Worm (Caenorhabditis elegans) whole organism, young adult: ENCODE data around the gene C53C7.3.

Experiments used
- C06A6.2 ChIP-seq: fragments of 200-800 bp; sonication (Bioruptor generic); conservative IDR thresholded peaks from 2 replicates; pipeline ENCODE4 v1.3.6; 2022; ENCODE audit warnings: missing genetic modification characterization, missing compliant biosample characterization
- C17E4.6 ChIP-seq: fragments of 200-800 bp; sonication (Bioruptor generic); IDR thresholded peaks from 2 replicates; pipeline ENCODE4 v1.3.6; 2022; ENCODE audit warnings: missing genetic modification reagents, missing genetic modification characterization, missing compliant biosample characterization
- F22D6.2 ChIP-seq: sonication (generic microtip); optimal IDR thresholded peaks from 2 replicates; lab custom pipeline; 2016; ENCODE audit warnings: mild to moderate bottlenecking, missing genetic modification characterization, missing compliant biosample characterization
- F33H1.4 ChIP-seq: fragments of 200-800 bp; sonication (Bioruptor generic); IDR thresholded peaks from 2 replicates; pipeline ENCODE4 v1.3.6; 2022; ENCODE audit warnings: missing genetic modification reagents, missing genetic modification characterization, missing compliant biosample characterization
- F49E8.2 ChIP-seq: sonication (generic microtip); optimal IDR thresholded peaks from 3 replicates; lab custom pipeline; 2017; ENCODE audit warnings: missing genetic modification characterization, mild to moderate bottlenecking, missing compliant biosample characterization, antibody characterized with exemption, moderate library complexity; ENCODE audit not compliant: insufficient read depth
- F55B11.4 ChIP-seq: sonication (generic microtip); optimal IDR thresholded peaks from 2 replicates; lab custom pipeline; 2016; ENCODE audit warnings: missing compliant biosample characterization, missing genetic modification characterization, borderline replicate concordance; ENCODE audit not compliant: insufficient read depth
- F57A8.1 ChIP-seq: fragments of 200-800 bp; sonication (Bioruptor generic); optimal IDR thresholded peaks from 2 replicates; lab custom pipeline; 2018; ENCODE audit warnings: mild to moderate bottlenecking, missing genetic modification characterization, moderate library complexity, missing compliant biosample characterization
- F57C9.4 ChIP-seq: sonication (generic microtip); optimal IDR thresholded peaks from 2 replicates; lab custom pipeline; 2017; ENCODE audit warnings: mild to moderate bottlenecking, missing genetic modification characterization, missing compliant biosample characterization
- K12H6.12 ChIP-seq: fragments of 200-800 bp; sonication (Bioruptor generic); optimal IDR thresholded peaks from 2 replicates; lab custom pipeline; 2018; ENCODE audit warnings: mild to moderate bottlenecking, missing genetic modification characterization, missing compliant biosample characterization
- T26A5.8 ChIP-seq: sonication (generic microtip); optimal IDR thresholded peaks from 2 replicates; lab custom pipeline; 2016; ENCODE audit warnings: missing genetic modification characterization, missing compliant biosample characterization
- Y53F4B.3 ChIP-seq: fragments of 200-800 bp; sonication (Bioruptor generic); IDR thresholded peaks from 2 replicates; pipeline ENCODE4 v1.3.6; 2022; ENCODE audit warnings: missing genetic modification reagents, missing genetic modification characterization, missing compliant biosample characterization
- Y67H2A.10 ChIP-seq: fragments of 200-800 bp; sonication (Bioruptor generic); conservative IDR thresholded peaks from 2 replicates; pipeline ENCODE4 v1.3.6; 2022; ENCODE audit warnings: missing genetic modification reagents, missing genetic modification characterization, missing compliant biosample characterization
- Y95B8A.8 ChIP-seq: fragments of 200-800 bp; sonication (Bioruptor generic); IDR thresholded peaks from 2 replicates; pipeline ENCODE4 v1.3.6; 2022; ENCODE audit warnings: missing genetic modification reagents, missing genetic modification characterization, missing compliant biosample characterization
- akir-1 ChIP-seq: fragments of 200-800 bp; sonication (Bioruptor generic); optimal IDR thresholded peaks from 2 replicates; lab custom pipeline; 2018; ENCODE audit warnings: mild to moderate bottlenecking, missing genetic modification characterization, moderate library complexity, missing compliant biosample characterization
- ama-1 ChIP-seq, 3 experiments: fragments of 150-350 bp in 1 of 3; sonication (generic microtip) in 2 of 3; optimal IDR thresholded peaks; 2 replicates each; lab custom pipeline; 2014 to 2018; ENCODE audit warnings: missing biosample characterization in 2 of 3, missing genetic modification characterization in 2 of 3, missing genetic modification reagents in 2 of 3
- atf-7 ChIP-seq: sonication (generic microtip); optimal IDR thresholded peaks from 2 replicates; lab custom pipeline; 2017; ENCODE audit warnings: mild to moderate bottlenecking, missing genetic modification characterization, missing compliant biosample characterization
- attf-5 ChIP-seq: fragments of 200-800 bp; sonication (Bioruptor generic); optimal IDR thresholded peaks from 2 replicates; lab custom pipeline; 2018; ENCODE audit warnings: mild to moderate bottlenecking, missing genetic modification characterization, missing compliant biosample characterization
- bed-2 ChIP-seq: fragments of 200-800 bp; sonication (Bioruptor generic); IDR thresholded peaks from 2 replicates; pipeline ENCODE4 v1.3.6; 2022; ENCODE audit warnings: missing genetic modification reagents, missing genetic modification characterization, missing compliant biosample characterization
- ccch-3 ChIP-seq: fragments of 200-800 bp; sonication (Bioruptor generic); optimal IDR thresholded peaks from 2 replicates; lab custom pipeline; 2018; ENCODE audit warnings: mild to moderate bottlenecking, missing genetic modification characterization, missing compliant biosample characterization
- ceh-40 ChIP-seq: fragments of 200-800 bp; sonication (Bioruptor generic); IDR thresholded peaks from 2 replicates; pipeline ENCODE4 v1.3.6; 2022; ENCODE audit warnings: missing genetic modification characterization, missing compliant biosample characterization
- chd-7 ChIP-seq: sonication (generic microtip); optimal IDR thresholded peaks from 2 replicates; lab custom pipeline; 2016; ENCODE audit warnings: mild to moderate bottlenecking, missing genetic modification characterization, moderate library complexity, missing compliant biosample characterization
- die-1 ChIP-seq: sonication (generic microtip); optimal IDR thresholded peaks from 2 replicates; lab custom pipeline; 2016; ENCODE audit warnings: missing genotype, mild to moderate bottlenecking, missing genetic modification characterization, missing compliant biosample characterization
- ets-4 ChIP-seq: fragments of 200-800 bp; sonication (Bioruptor generic); optimal IDR thresholded peaks from 2 replicates; lab custom pipeline; 2018; ENCODE audit warnings: mild to moderate bottlenecking, missing genetic modification characterization, missing compliant biosample characterization
- him-1 ChIP-seq: sonication (generic microtip); optimal IDR thresholded peaks from 2 replicates; lab custom pipeline; 2016; ENCODE audit warnings: missing genotype, missing genetic modification reagents, missing genetic modification characterization, missing compliant biosample characterization
- hlh-12 ChIP-seq: sonication (generic microtip); optimal IDR thresholded peaks from 2 replicates; lab custom pipeline; 2016; ENCODE audit warnings: missing genetic modification characterization, missing compliant biosample characterization
- hsf-1 ChIP-seq: fragments of 200-800 bp; sonication (Bioruptor generic); IDR thresholded peaks from 2 replicates; pipeline ENCODE4 v1.3.6; 2022; ENCODE audit warnings: missing genetic modification reagents, missing genetic modification characterization, missing compliant biosample characterization
- let-607 ChIP-seq, 2 experiments: fragments of 200-800 bp in 1 of 2; sonication (Bioruptor generic) in 1 of 2; sonication (generic microtip) in 1 of 2; optimal IDR thresholded peaks; 2 replicates each; lab custom pipeline; 2016 to 2018; ENCODE audit warnings: mild to moderate bottlenecking in 2 of 2, missing compliant biosample characterization in 2 of 2, missing genetic modification characterization in 2 of 2, moderate library complexity in 2 of 2, missing genotype in 1 of 2
- lin-26 ChIP-seq: fragments of 200-800 bp; sonication (Bioruptor generic); IDR thresholded peaks from 2 replicates; pipeline ENCODE4 v1.3.6; 2022; ENCODE audit warnings: missing genetic modification reagents, missing genetic modification characterization, missing compliant biosample characterization
- lin-35 ChIP-seq, 3 experiments: fragments of 150-350 bp in 2 of 3; sonication (generic microtip) in 1 of 3; optimal IDR thresholded peaks; 2 replicates each; lab custom pipeline; 2014 to 2018; ENCODE audit warnings: missing biosample characterization in 3 of 3, missing genetic modification characterization in 3 of 3, missing genetic modification reagents in 3 of 3
- lir-1 ChIP-seq: fragments of 200-800 bp; sonication (Bioruptor generic); conservative IDR thresholded peaks from 2 replicates; pipeline ENCODE4 v1.3.6; 2022; ENCODE audit warnings: missing genetic modification reagents, missing genetic modification characterization, missing compliant biosample characterization
- lsy-27 ChIP-seq: sonication (generic microtip); optimal IDR thresholded peaks from 2 replicates; lab custom pipeline; 2017; ENCODE audit warnings: missing genetic modification characterization, mild to moderate bottlenecking, missing compliant biosample characterization, antibody characterized with exemption, missing genotype, borderline replicate concordance; ENCODE audit not compliant: insufficient read depth
- nhr-120 ChIP-seq: fragments of 200-800 bp; sonication (Bioruptor generic); IDR thresholded peaks from 2 replicates; pipeline ENCODE4 v1.3.6; 2022; ENCODE audit warnings: missing genetic modification characterization, missing compliant biosample characterization
- nhr-179 ChIP-seq: sonication (generic microtip); optimal IDR thresholded peaks from 2 replicates; lab custom pipeline; 2016; ENCODE audit warnings: mild to moderate bottlenecking, missing genetic modification characterization, missing compliant biosample characterization
- nhr-27 ChIP-seq: fragments of 200-800 bp; sonication (Bioruptor generic); optimal IDR thresholded peaks from 2 replicates; lab custom pipeline; 2018; ENCODE audit warnings: mild to moderate bottlenecking, missing genetic modification characterization, moderate library complexity, missing compliant biosample characterization
- nhr-80 ChIP-seq: sonication (generic microtip); optimal IDR thresholded peaks from 2 replicates; lab custom pipeline; 2016; ENCODE audit warnings: missing genetic modification characterization, missing compliant biosample characterization
- nhr-90 ChIP-seq: sonication (generic microtip); optimal IDR thresholded peaks from 2 replicates; lab custom pipeline; 2016; ENCODE audit warnings: missing genotype, mild to moderate bottlenecking, missing genetic modification characterization, missing compliant biosample characterization
- rec-8 ChIP-seq, 2 experiments: sonication (generic microtip); optimal IDR thresholded peaks; 2 replicates each; lab custom pipeline; 2016; ENCODE audit warnings: mild to moderate bottlenecking in 2 of 2, missing genetic modification characterization in 2 of 2, missing genetic modification reagents in 2 of 2, missing genotype in 2 of 2, missing biosample characterization in 1 of 2, missing compliant biosample characterization in 1 of 2, moderate library complexity in 1 of 2
- somi-1 ChIP-seq: fragments of 200-800 bp; sonication (Bioruptor generic); optimal IDR thresholded peaks from 2 replicates; lab custom pipeline; 2018; ENCODE audit warnings: mild to moderate bottlenecking, missing genetic modification characterization, missing compliant biosample characterization
- sptf-2 ChIP-seq: fragments of 200-800 bp; sonication (Bioruptor generic); optimal IDR thresholded peaks from 2 replicates; lab custom pipeline; 2018; ENCODE audit warnings: mild to moderate bottlenecking, missing genetic modification characterization, missing compliant biosample characterization
- tbx-9 ChIP-seq: sonication (generic microtip); optimal IDR thresholded peaks from 2 replicates; lab custom pipeline; 2016; ENCODE audit warnings: borderline replicate concordance, missing genetic modification characterization, inconsistent platforms, missing compliant biosample characterization
- xnd-1 ChIP-seq: sonication (generic microtip); optimal IDR thresholded peaks from 2 replicates; lab custom pipeline; 2016; ENCODE audit warnings: missing genotype, missing genetic modification reagents, missing genetic modification characterization, missing compliant biosample characterization
- ztf-25 ChIP-seq: fragments of 200-800 bp; sonication (Bioruptor generic); IDR thresholded peaks from 2 replicates; pipeline ENCODE4 v1.3.6; 2022; ENCODE audit warnings: missing genetic modification reagents, missing genetic modification characterization, missing compliant biosample characterization
- ztf-28 ChIP-seq: fragments of 200-800 bp; sonication (Bioruptor generic); IDR thresholded peaks from 2 replicates; pipeline ENCODE4 v1.3.6; 2022; ENCODE audit warnings: missing genetic modification reagents, missing genetic modification characterization, missing compliant biosample characterization
- ztf-6 ChIP-seq: fragments of 200-800 bp; sonication (Bioruptor generic); IDR thresholded peaks from 2 replicates; pipeline ENCODE4 v1.3.6; 2022; ENCODE audit warnings: missing genetic modification reagents, missing genetic modification characterization, missing compliant biosample characterization

The C53C7.3 gene

ce11 chrX:13046324-13046723 lies 2.0 kb upstream of the C53C7.3 start (continued):
- TF ChIP-seq ets-4 (GFP tag; lab: Kevin White, UChicago) (peak; percentile 68), tbx-9 (tag; lab: Kevin White, UChicago) (peak; percentile 60), lir-1 (peak; percentile 51), C17E4.6 (peak; percentile 55; the same call in 1 of the 2 replicates), T26A5.8 (tag; lab: Kevin White, UChicago) (peak; percentile 91), nhr-80 (tag; lab: Kevin White, UChicago) (peak; percentile 37), ceh-40 (GFP tag; lab: Robert Waterston, UW) (peak; percentile 89), nhr-90 (tag; lab: Kevin White, UChicago) (peak; percentile 91), F49E8.2 (tag; lab: Kevin White, UChicago) (peak; percentile 66), let-607 (tag; optimal IDR thresholded peaks at IDR 0.05; lab: Kevin White, UChicago) (peak; percentile 66 to 70), F22D6.2 (tag; lab: Kevin White, UChicago) (peak; percentile 68), die-1 (tag; lab: Kevin White, UChicago) (peak; percentile 85), nhr-120 (GFP tag; lab: Robert Waterston, UW) (0 out of 2 replicates have a peak, but pooled peaks have one; percentile 74), ztf-25 (GFP tag; lab: Robert Waterston, UW) (peak; percentile 93)
- TF ChIP-seq, all 124 proteins: peak for 99; not testable (repeated sequence) for 25

- no peak for TF ChIP-seq lin-26 (GFP tag; lab: Robert Waterston, UW)
- TF ChIP-seq sptf-2 = no peak
- TF ChIP-seq hlh-12 (tag; lab: Kevin White, UChicago) = no peak
- TF ChIP-seq nhr-120 (GFP tag; lab: Robert Waterston, UW) = no peak
- TF ChIP-seq Y95B8A.8 (GFP tag; lab: Robert Waterston, UW) = no peak
- no peak for TF ChIP-seq Y67H2A.10 (GFP tag; lab: Robert Waterston, UW)
- no peak for TF ChIP-seq attf-5
- TF ChIP-seq nhr-27 = no peak
- TF ChIP-seq lsy-27 = no peak
- TF ChIP-seq F33H1.4 (GFP tag; lab: Robert Waterston, UW) = no peak
- TF ChIP-seq F57A8.1 (GFP tag; lab: Kevin White, UChicago) = no peak
- TF ChIP-seq ama-1 (optimal IDR thresholded peaks at IDR 0.05; lab: Kevin White, UChicago) = no peak
- TF ChIP-seq ama-1 (GFP tag; optimal IDR thresholded peaks at IDR 0.05; lab: Kevin White, UChicago) = no peak
- TF ChIP-seq xnd-1 (tag; lab: Kevin White, UChicago) = no peak
- no peak for TF ChIP-seq ccch-3 (GFP tag; lab: Kevin White, UChicago)
- no peak for TF ChIP-seq chd-7
- TF ChIP-seq nhr-179 (tag; lab: Kevin White, UChicago) = no peak
Observed at ce11 chrX:13051405-13051804, 3.0 kb downstream of the C53C7.3 start, which contains the start of gene K03A11.1. Gene K03A11.1, plus strand, starts transcription at chrX:13051705.

- TF ChIP-seq somi-1 (GFP tag; lab: Kevin White, UChicago) (no peak), F55B11.4 (tag; lab: Kevin White, UChicago) (no peak), hlh-12 (tag; lab: Kevin White, UChicago) (no peak), chd-7 (no peak), K12H6.12 (tag; lab: Kevin White, UChicago) (no peak), C06A6.2 (GFP tag; lab: Robert Waterston, UW) (no peak), Y53F4B.3 (GFP tag; lab: Robert Waterston, UW) (no peak), him-1 (tag; lab: Kevin White, UChicago) (no peak), lin-35 (GFP tag; optimal IDR thresholded peaks at IDR 0.05; lab: Kevin White, UChicago) (no peak), atf-7 (tag; lab: Kevin White, UChicago) (no peak), ztf-28 (GFP tag; lab: Robert Waterston, UW) (no peak), F49E8.2 (tag; lab: Kevin White, UChicago) (no peak), akir-1 (no peak), F57C9.4 (tag; lab: Kevin White, UChicago) (no peak), lin-26 (GFP tag; lab: Robert Waterston, UW) (no peak), ztf-6 (GFP tag; lab: Robert Waterston, UW) (no peak), rec-8 (tag; optimal IDR thresholded peaks at IDR 0.05; lab: Kevin White, UChicago) (no peak), xnd-1 (tag; lab: Kevin White, UChicago) (no peak), bed-2 (GFP tag; lab: Robert Waterston, UW) (no peak), hsf-1 (GFP tag; lab: Robert Waterston, UW) (no peak)
Observed at ce11 chrX:13055560-13055959, 7.2 kb downstream of the C53C7.3 start, which contains the start of gene K03A11.6. Gene K03A11.6, plus strand, starts transcription at chrX:13055860.
